Fruit fly (Drosophila melanogaster): ENCODE measurements around the gene ssp6.

- TF ChIP-seq CG9948 (tag; optimal IDR thresholded peaks at IDR 0.05) (no peak), CG8301 (tag; optimal IDR thresholded peaks at IDR 0.05) (no peak), D1 (tag; optimal IDR thresholded peaks at IDR 0.05) (no peak), gl (tag; optimal IDR thresholded peaks at IDR 0.05) (no peak), CG32121 (GFP tag; IDR thresholded peaks at IDR 0.05) (no peak), rn (GFP tag; IDR thresholded peaks at IDR 0.05) (no peak), CG17806 (tag; optimal IDR thresholded peaks at IDR 0.05) (no peak), Snoo (tag; optimal IDR thresholded peaks at IDR 0.05) (peak; percentile 13), CG8159 (tag; optimal IDR thresholded peaks at IDR 0.05) (peak; percentile 7), Pif1A (GFP tag; optimal IDR thresholded peaks at IDR 0.05) (no peak), fd96Ca (GFP tag; IDR thresholded peaks at IDR 0.05) (no peak), EcR (GFP tag; optimal IDR thresholded peaks at IDR 0.05) (no peak)
These were observed 17.3 kb upstream of the ssp6 start, which contains the start of gene CG6592 for dm6 chr3L:6059062-6059708.
